Worm (Caenorhabditis elegans) whole organism, L2 larva: ENCODE measurements around the gene vab-15.

Source experiments
- R02D3.7 ChIP-seq: fragments of 150-350 bp; optimal IDR thresholded peaks from 2 replicates; lab custom pipeline; 2014; ENCODE audit warnings: missing biosample characterization, missing genetic modification characterization
- gmeb-1 ChIP-seq: fragments of 150-350 bp; optimal IDR thresholded peaks from 2 replicates; lab custom pipeline; 2014; ENCODE audit warnings: missing biosample characterization, missing genetic modification characterization
- skn-1 ChIP-seq: sonication (generic microtip); optimal IDR thresholded peaks from 2 replicates; lab custom pipeline; 2017; ENCODE audit warnings: missing biosample characterization, missing genetic modification characterization

- no peak for TF ChIP-seq skn-1 (tag; lab: Kevin White, UChicago)
- no peak for TF ChIP-seq R02D3.7 (tag; lab: Kevin White, UChicago)
- TF ChIP-seq gmeb-1 (tag; lab: Kevin White, UChicago), result no peak
Measured at ce11 chrX:9893069-9893468, 46.0 kb downstream of the vab-15 start.
